Worm (Caenorhabditis elegans) whole organism, L2 larva: ENCODE data around the gene ins-7.

Source experiments
- C34F6.9 ChIP-seq: fragments of 150-350 bp; optimal IDR thresholded peaks from 2 replicates; lab custom pipeline; 2014; ENCODE audit warnings: missing biosample characterization, missing genetic modification characterization
- R02D3.7 ChIP-seq: fragments of 150-350 bp; optimal IDR thresholded peaks from 2 replicates; lab custom pipeline; 2014; ENCODE audit warnings: missing biosample characterization, missing genetic modification characterization
- Y55F3AM.14 ChIP-seq: fragments of 200-800 bp; sonication (Bioruptor generic); optimal IDR thresholded peaks from 2 replicates; lab custom pipeline; 2018; ENCODE audit warnings: mild to moderate bottlenecking, missing genetic modification characterization, missing compliant biosample characterization
- ZK546.5 ChIP-seq: sonication (generic microtip); optimal IDR thresholded peaks from 2 replicates; lab custom pipeline; 2017; ENCODE audit warnings: missing biosample characterization, missing genetic modification characterization
- alr-1 ChIP-seq: fragments of 150-350 bp; optimal IDR thresholded peaks from 2 replicates; lab custom pipeline; 2014; ENCODE audit warnings: missing biosample characterization, missing genetic modification characterization
- aly-2 ChIP-seq: fragments of 150-350 bp; optimal IDR thresholded peaks from 2 replicates; lab custom pipeline; 2014; ENCODE audit warnings: missing biosample characterization, missing genetic modification characterization
- ama-1 ChIP-seq: fragments of 150-350 bp; optimal IDR thresholded peaks from 2 replicates; lab custom pipeline; 2018; ENCODE audit warnings: inconsistent platforms
- blmp-1 ChIP-seq: sonication (generic microtip); optimal IDR thresholded peaks from 2 replicates; lab custom pipeline; 2017; ENCODE audit warnings: missing genetic modification characterization, mild to moderate bottlenecking, missing compliant biosample characterization, antibody characterized with exemption, moderate library complexity; ENCODE audit not compliant: insufficient read depth
- ceh-16 ChIP-seq: fragments of 150-350 bp; optimal IDR thresholded peaks from 2 replicates; lab custom pipeline; 2014; ENCODE audit warnings: missing biosample characterization, missing genetic modification characterization
- crh-2 ChIP-seq: sonication (generic microtip); optimal IDR thresholded peaks from 2 replicates; lab custom pipeline; 2017; ENCODE audit warnings: missing biosample characterization, missing genetic modification characterization
- egl-27 ChIP-seq: sonication (generic microtip); optimal IDR thresholded peaks from 3 replicates; lab custom pipeline; 2017; ENCODE audit warnings: missing biosample characterization, missing genetic modification reagents, missing genetic modification characterization
- elt-1 ChIP-seq: fragments of 150-350 bp; optimal IDR thresholded peaks from 2 replicates; lab custom pipeline; 2014; ENCODE audit warnings: missing biosample characterization, missing genetic modification characterization
- elt-3 ChIP-seq: sonication (generic microtip); optimal IDR thresholded peaks from 2 replicates; lab custom pipeline; 2017; ENCODE audit warnings: missing biosample characterization, missing genetic modification characterization
- fos-1 ChIP-seq: fragments of 150-350 bp; optimal IDR thresholded peaks from 2 replicates; lab custom pipeline; 2014; ENCODE audit warnings: missing biosample characterization, missing genetic modification characterization
- gmeb-1 ChIP-seq: fragments of 150-350 bp; optimal IDR thresholded peaks from 2 replicates; lab custom pipeline; 2014; ENCODE audit warnings: missing biosample characterization, missing genetic modification characterization
- lin-11 ChIP-seq: fragments of 150-350 bp; sonication (generic microtip); optimal IDR thresholded peaks from 2 replicates; lab custom pipeline; 2014; ENCODE audit warnings: missing biosample characterization, missing genetic modification characterization, inconsistent platforms, mixed read lengths
- lin-13 ChIP-seq: fragments of 150-350 bp; optimal IDR thresholded peaks from 2 replicates; lab custom pipeline; 2014; ENCODE audit warnings: missing biosample characterization, missing genetic modification reagents, missing genetic modification characterization
- lin-39 ChIP-seq: fragments of 150-350 bp; optimal IDR thresholded peaks from 2 replicates; lab custom pipeline; 2014; ENCODE audit warnings: missing biosample characterization, missing genetic modification reagents, missing genetic modification characterization
- lsy-2 ChIP-seq, 2 experiments: fragments of 150-350 bp in 1 of 2; sonication (generic microtip) in 1 of 2; optimal IDR thresholded peaks; 2 replicates each; lab custom pipeline; 2014 to 2017; ENCODE audit warnings: missing biosample characterization in 2 of 2, missing genetic modification characterization in 2 of 2
- mdl-1 ChIP-seq, 2 experiments: fragments of 150-350 bp in 1 of 2; sonication (generic microtip) in 1 of 2; optimal IDR thresholded peaks; 2 replicates each; lab custom pipeline; 2017; ENCODE audit warnings: missing biosample characterization in 2 of 2, missing genetic modification characterization in 2 of 2
- nhr-10 ChIP-seq: sonication (generic microtip); optimal IDR thresholded peaks from 2 replicates; lab custom pipeline; 2017; ENCODE audit warnings: missing biosample characterization, missing genetic modification characterization
- nhr-11 ChIP-seq: fragments of 150-350 bp; optimal IDR thresholded peaks from 2 replicates; lab custom pipeline; 2014; ENCODE audit warnings: missing biosample characterization, missing genetic modification characterization
- nhr-129 ChIP-seq: fragments of 150-350 bp; optimal IDR thresholded peaks from 2 replicates; lab custom pipeline; 2014; ENCODE audit warnings: missing biosample characterization, missing genetic modification characterization
- nhr-21 ChIP-seq: fragments of 150-350 bp; optimal IDR thresholded peaks from 2 replicates; lab custom pipeline; 2014; ENCODE audit warnings: missing biosample characterization, missing genetic modification characterization
- nhr-237 ChIP-seq: fragments of 150-350 bp; optimal IDR thresholded peaks from 2 replicates; lab custom pipeline; 2014; ENCODE audit warnings: missing biosample characterization, missing genetic modification characterization
- nhr-25 ChIP-seq: fragments of 150-350 bp; sonication (generic microtip); optimal IDR thresholded peaks from 3 replicates; lab custom pipeline; 2014; ENCODE audit warnings: missing biosample characterization, missing genetic modification characterization
- nhr-6 ChIP-seq: fragments of 150-350 bp; optimal IDR thresholded peaks from 2 replicates; lab custom pipeline; 2014; ENCODE audit warnings: missing biosample characterization, missing genetic modification characterization
- sem-4 ChIP-seq: fragments of 150-350 bp; optimal IDR thresholded peaks from 2 replicates; lab custom pipeline; 2014; ENCODE audit warnings: missing biosample characterization, missing genetic modification reagents, missing genetic modification characterization
- sma-3 ChIP-seq: sonication (generic microtip); optimal IDR thresholded peaks from 2 replicates; lab custom pipeline; 2016; ENCODE audit warnings: missing genetic modification reagents, missing genetic modification characterization, missing compliant biosample characterization
- sma-9 ChIP-seq, 2 experiments: fragments of 150-350 bp in 1 of 2; sonication (generic microtip) in 1 of 2; optimal IDR thresholded peaks; 2 replicates each; lab custom pipeline; 2014 to 2016; ENCODE audit warnings: missing genetic modification characterization in 2 of 2, mild to moderate bottlenecking in 1 of 2, missing biosample characterization in 1 of 2, missing compliant biosample characterization in 1 of 2, missing genetic modification reagents in 1 of 2, moderate library complexity in 1 of 2
- unc-62 ChIP-seq: fragments of 150-350 bp; optimal IDR thresholded peaks from 2 replicates; lab custom pipeline; 2014; ENCODE audit warnings: missing biosample characterization, missing genetic modification reagents, missing genetic modification characterization
- zag-1 ChIP-seq: fragments of 150-350 bp; optimal IDR thresholded peaks from 2 replicates; lab custom pipeline; 2014; ENCODE audit warnings: missing biosample characterization, missing genetic modification characterization
- ztf-1 ChIP-seq: fragments of 200-800 bp; sonication (Bioruptor generic); conservative IDR thresholded peaks from 2 replicates; pipeline ENCODE4 v1.3.6; 2022; ENCODE audit warnings: missing genetic modification characterization, missing compliant biosample characterization

Gene ins-7

DNA sequence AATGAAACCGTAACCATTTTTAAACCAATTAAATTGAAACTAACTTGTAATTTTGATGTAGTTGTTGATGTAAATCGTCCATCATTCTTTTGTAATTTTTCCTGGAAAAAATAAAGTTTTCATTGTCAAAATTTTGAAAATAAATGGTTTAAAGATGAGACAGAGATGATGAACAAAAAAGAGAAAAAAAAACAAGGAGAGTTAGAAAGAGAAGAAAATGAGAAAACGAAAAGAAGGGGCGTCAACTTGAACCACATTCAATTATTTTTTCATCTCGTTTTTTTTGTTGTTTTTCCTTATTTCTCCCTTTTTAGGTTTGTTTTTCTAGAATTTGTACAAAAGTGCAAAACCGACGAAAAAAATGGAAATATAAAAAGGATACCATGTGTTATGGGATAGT lies 7.1 kb downstream of the ins-7 start, which contains the start of gene nhr-34:
Gene nhr-34 (minus strand): TSS at position 101 of the 400 bp plus-strand sequence.
- TF ChIP-seq sem-4 (tag; lab: Kevin White, UChicago): no peak
- no peak for TF ChIP-seq R02D3.7
- TF ChIP-seq lin-11: no peak
- TF ChIP-seq ama-1 (lab: Kevin White, UChicago): no peak
- no peak for TF ChIP-seq unc-62 (GFP tag; lab: Kevin White, UChicago)
- no peak for TF ChIP-seq sma-3 (GFP tag; lab: Kevin White, UChicago)
- no peak for TF ChIP-seq C34F6.9 (tag; lab: Kevin White, UChicago)
- no peak for TF ChIP-seq ztf-1
- no peak for TF ChIP-seq aly-2 (tag; lab: Kevin White, UChicago)
- no peak for TF ChIP-seq nhr-11
- TF ChIP-seq lin-39 (tag; lab: Kevin White, UChicago): no peak
- TF ChIP-seq sma-9 (GFP tag; optimal IDR thresholded peaks at IDR 0.05; lab: Kevin White, UChicago): no peak
- no peak for TF ChIP-seq sma-9 (tag; optimal IDR thresholded peaks at IDR 0.05; lab: Kevin White, UChicago)
- no peak for TF ChIP-seq ceh-16 (tag; lab: Kevin White, UChicago)
- no peak for TF ChIP-seq nhr-129 (tag; lab: Kevin White, UChicago)
- no peak for TF ChIP-seq zag-1
- no peak for TF ChIP-seq nhr-21
- TF ChIP-seq alr-1 (tag; lab: Kevin White, UChicago): no peak
- no peak for TF ChIP-seq egl-27
- TF ChIP-seq, all 48 proteins: peak for 0

DNA sequence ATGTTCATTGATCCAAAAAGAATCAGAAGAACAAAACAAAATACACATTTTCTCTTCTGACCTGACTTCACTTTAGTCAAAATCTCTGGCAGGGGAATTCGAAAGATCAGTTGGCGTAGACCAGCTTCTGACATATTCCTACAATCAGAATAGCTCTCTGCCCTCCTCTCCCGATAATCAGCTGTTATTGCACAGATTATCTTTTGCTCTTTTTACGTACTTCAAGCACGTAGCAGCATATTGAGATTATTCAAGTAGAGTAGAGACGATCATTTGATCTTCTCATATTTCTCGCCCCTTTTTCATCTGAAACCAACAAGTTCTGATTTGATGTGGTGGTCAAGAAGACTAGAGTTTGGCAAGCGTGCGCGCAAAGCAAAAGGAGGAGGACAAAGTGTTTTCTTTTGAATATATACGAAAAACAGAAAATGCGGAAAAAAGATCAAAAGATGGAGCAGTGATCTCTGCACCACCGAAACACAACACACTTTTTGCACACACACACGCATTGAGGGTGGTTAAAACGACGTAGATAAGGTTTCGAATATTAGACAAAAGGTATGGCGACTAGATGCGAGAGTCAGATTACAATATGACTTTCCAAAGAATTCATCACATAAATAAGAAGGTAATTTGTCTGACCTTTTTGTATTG lies 8.8 kb downstream of the ins-7 start:
- TF ChIP-seq elt-1 (tag; lab: Kevin White, UChicago): peak; percentile 48
- TF ChIP-seq elt-3 (tag; lab: Kevin White, UChicago): no peak
- peak; percentile 60 for TF ChIP-seq sma-9 (GFP tag; optimal IDR thresholded peaks at IDR 0.05; lab: Kevin White, UChicago)
- no peak for TF ChIP-seq sma-9 (tag; optimal IDR thresholded peaks at IDR 0.05; lab: Kevin White, UChicago)
- peak; percentile 25 for TF ChIP-seq fos-1 (tag; lab: Kevin White, UChicago)
- no peak for TF ChIP-seq unc-62 (GFP tag; lab: Kevin White, UChicago)
- TF ChIP-seq crh-2: peak; percentile 71
- TF ChIP-seq mdl-1 (tag; optimal IDR thresholded peaks at IDR 0.05; lab: Kevin White, UChicago): peak in 1 of 2 experiments; percentile 30

DNA sequence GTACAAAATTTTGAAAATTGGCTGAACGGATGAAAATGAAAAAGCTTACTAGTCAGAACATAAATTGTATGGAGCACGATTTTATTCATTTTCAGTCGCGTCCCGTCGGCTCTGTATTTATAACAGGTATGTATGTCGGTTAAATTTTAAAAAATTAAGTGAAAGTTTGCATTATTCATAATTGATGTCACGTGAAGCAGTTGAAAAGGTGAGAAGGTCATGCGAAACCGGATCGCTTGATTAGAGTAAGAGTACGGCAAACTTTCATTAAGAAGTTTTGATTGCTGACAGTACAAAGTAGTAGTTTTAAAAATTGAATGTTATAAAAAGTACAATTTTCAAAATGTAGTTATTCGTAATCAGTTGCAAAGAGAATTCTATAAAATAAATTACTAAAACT lies 9.4 kb downstream of the ins-7 start:
- TF ChIP-seq nhr-25 (peak; percentile 41), nhr-6 (tag; lab: Kevin White, UChicago) (no peak), ceh-16 (tag; lab: Kevin White, UChicago) (no peak), nhr-21 (no peak), sem-4 (tag; lab: Kevin White, UChicago) (no peak), lsy-2 (tag; optimal IDR thresholded peaks at IDR 0.05; lab: Kevin White, UChicago) (no peak), nhr-10 (tag; lab: Kevin White, UChicago) (no peak), blmp-1 (tag; lab: Kevin White, UChicago) (peak; percentile 81), sma-9 (GFP tag; optimal IDR thresholded peaks at IDR 0.05; lab: Kevin White, UChicago) (peak; percentile 32), sma-9 (tag; optimal IDR thresholded peaks at IDR 0.05; lab: Kevin White, UChicago) (no peak)
- TF ChIP-seq, all 48 proteins: peak for 3

ce11 chrIV:9672434-9672833 lies 10.2 kb downstream of the ins-7 start:
- TF ChIP-seq crh-2 (peak; percentile 13), ama-1 (lab: Kevin White, UChicago) (no peak), fos-1 (tag; lab: Kevin White, UChicago) (peak; percentile 39), nhr-10 (tag; lab: Kevin White, UChicago) (no peak), mdl-1 (tag; optimal IDR thresholded peaks at IDR 0.05; lab: Kevin White, UChicago) (peak in 1 of 2 experiments; percentile 41), gmeb-1 (peak; percentile 44), sma-3 (GFP tag; lab: Kevin White, UChicago) (peak; percentile 84), nhr-129 (tag; lab: Kevin White, UChicago) (peak; percentile 45), lin-13 (GFP tag; lab: Kevin White, UChicago) (no peak), nhr-237 (tag; lab: Kevin White, UChicago) (no peak), nhr-25 (peak; percentile 73), Y55F3AM.14 (peak; percentile 8), sma-9 (GFP tag; optimal IDR thresholded peaks at IDR 0.05; lab: Kevin White, UChicago) (peak; percentile 92), sma-9 (tag; optimal IDR thresholded peaks at IDR 0.05; lab: Kevin White, UChicago) (no peak), blmp-1 (tag; lab: Kevin White, UChicago) (peak; percentile 34), nhr-21 (peak; percentile 92), ZK546.5 (tag; lab: Kevin White, UChicago) (no peak), lsy-2 (tag; optimal IDR thresholded peaks at IDR 0.05; lab: Kevin White, UChicago) (peak in 1 of 2 experiments; percentile 81)
